Worm (Caenorhabditis elegans) whole organism, L1 larva: ENCODE measurements around the gene T05G5.4.
A peak's percentile ranks its signal among the peaks of the same experiment; 100 is the strongest.

ENCODE experiments used
- C16A3.4 ChIP-seq: fragments of 150-350 bp; optimal IDR thresholded peaks from 2 replicates; lab custom pipeline; 2014; ENCODE audit warnings: missing biosample characterization, missing genetic modification characterization
- F16B12.6 ChIP-seq: fragments of 150-350 bp; optimal IDR thresholded peaks from 2 replicates; lab custom pipeline; 2014; ENCODE audit warnings: missing biosample characterization, missing genetic modification characterization
- alr-1 ChIP-seq: fragments of 200-800 bp; sonication (Bioruptor generic); optimal IDR thresholded peaks from 2 replicates; lab custom pipeline; 2018; ENCODE audit warnings: borderline replicate concordance, mild to moderate bottlenecking, missing genetic modification characterization, missing compliant biosample characterization
- aly-2 ChIP-seq: fragments of 150-350 bp; optimal IDR thresholded peaks from 2 replicates; lab custom pipeline; 2014; ENCODE audit warnings: missing biosample characterization, missing genetic modification characterization
- ceh-63 ChIP-seq: fragments of 200-800 bp; sonication (Bioruptor generic); optimal IDR thresholded peaks from 2 replicates; lab custom pipeline; 2018; ENCODE audit warnings: mild to moderate bottlenecking, missing genetic modification characterization, missing compliant biosample characterization
- ceh-8 ChIP-seq: fragments of 200-800 bp; sonication (Bioruptor generic); optimal IDR thresholded peaks from 2 replicates; lab custom pipeline; 2018; ENCODE audit warnings: mild to moderate bottlenecking, missing genetic modification characterization, moderate library complexity, missing compliant biosample characterization
- dsc-1 ChIP-seq: sonication (generic microtip); optimal IDR thresholded peaks from 2 replicates; lab custom pipeline; 2016; ENCODE audit warnings: mild to moderate bottlenecking, missing genetic modification characterization, missing compliant biosample characterization
- efl-1 ChIP-seq, 4 experiments: fragments of 150-350 bp; optimal IDR thresholded peaks in 3 of 4; peaks in 1 of 4; 1 replicate in 1 of 4; 2 replicates in 3 of 4; lab custom pipeline; 2014; ENCODE audit warnings: missing biosample characterization in 2 of 4, missing genetic modification characterization in 2 of 4, missing genetic modification reagents in 2 of 4
- fkh-10 ChIP-seq: sonication (generic microtip); optimal IDR thresholded peaks from 2 replicates; lab custom pipeline; 2017; ENCODE audit warnings: missing biosample characterization, missing genetic modification reagents, missing genetic modification characterization
- fkh-4 ChIP-seq: sonication (generic microtip); optimal IDR thresholded peaks from 2 replicates; lab custom pipeline; 2016; ENCODE audit warnings: missing compliant biosample characterization, missing genetic modification characterization, borderline replicate concordance
- fos-1 ChIP-seq: fragments of 150-350 bp; optimal IDR thresholded peaks from 2 replicates; lab custom pipeline; 2014; ENCODE audit warnings: missing biosample characterization, missing genetic modification characterization
- grh-1 ChIP-seq: fragments of 200-800 bp; sonication (Bioruptor generic); IDR thresholded peaks from 2 replicates; pipeline ENCODE4 v1.3.6; 2022; ENCODE audit warnings: missing genetic modification reagents, missing genetic modification characterization, missing compliant biosample characterization
- hlh-17 ChIP-seq: fragments of 200-800 bp; sonication (Bioruptor generic); optimal IDR thresholded peaks from 2 replicates; lab custom pipeline; 2018; ENCODE audit warnings: missing genetic modification characterization, mild to moderate bottlenecking, missing compliant biosample characterization, moderate library complexity, borderline replicate concordance
- jun-1 ChIP-seq: fragments of 150-350 bp; optimal IDR thresholded peaks from 2 replicates; lab custom pipeline; 2014; ENCODE audit warnings: missing biosample characterization, missing genetic modification reagents, missing genetic modification characterization
- lin-13 ChIP-seq: fragments of 150-350 bp; optimal IDR thresholded peaks from 2 replicates; lab custom pipeline; 2014; ENCODE audit warnings: missing biosample characterization, missing genetic modification reagents, missing genetic modification characterization
- lin-14 ChIP-seq: fragments of 200-800 bp; sonication (Bioruptor generic); optimal IDR thresholded peaks from 2 replicates; lab custom pipeline; 2018; ENCODE audit warnings: mild to moderate bottlenecking, missing genetic modification characterization, moderate library complexity, missing compliant biosample characterization
- lin-35 ChIP-seq, 2 experiments: fragments of 150-350 bp; optimal IDR thresholded peaks; 2 replicates each; lab custom pipeline; 2014; ENCODE audit warnings: missing biosample characterization in 2 of 2, missing genetic modification characterization in 2 of 2, missing genetic modification reagents in 2 of 2
- mab-9 ChIP-seq: fragments of 200-800 bp; sonication (Bioruptor generic); IDR thresholded peaks from 2 replicates; pipeline ENCODE4 v1.3.6; 2022; ENCODE audit warnings: missing genetic modification reagents, missing genetic modification characterization, missing compliant biosample characterization
- nhr-19 ChIP-seq: fragments of 200-800 bp; sonication (Bioruptor generic); conservative IDR thresholded peaks from 2 replicates; pipeline ENCODE4 v1.3.6; 2022; ENCODE audit warnings: missing genetic modification characterization, missing compliant biosample characterization
- nhr-47 ChIP-seq: sonication (generic microtip); optimal IDR thresholded peaks from 2 replicates; lab custom pipeline; 2016; ENCODE audit warnings: mild to moderate bottlenecking, missing genetic modification characterization, moderate library complexity, missing compliant biosample characterization
- nhr-71 ChIP-seq: sonication (generic microtip); optimal IDR thresholded peaks from 2 replicates; lab custom pipeline; 2016; ENCODE audit warnings: mild to moderate bottlenecking, missing genetic modification characterization, moderate library complexity, missing compliant biosample characterization
- nhr-84 ChIP-seq: sonication (generic microtip); optimal IDR thresholded peaks from 2 replicates; lab custom pipeline; 2017; ENCODE audit warnings: missing biosample characterization, missing genetic modification characterization
- nhr-85 ChIP-seq: sonication (generic microtip); peaks from one replicate; lab custom pipeline; 2016; ENCODE audit warnings: missing genetic modification characterization, inconsistent platforms, missing compliant biosample characterization
- nhr-90 ChIP-seq: sonication (generic microtip); optimal IDR thresholded peaks from 2 replicates; lab custom pipeline; 2016; ENCODE audit warnings: mild to moderate bottlenecking, missing genetic modification characterization, missing compliant biosample characterization; ENCODE audit not compliant: poor library complexity
- pag-3 ChIP-seq: sonication (generic microtip); optimal IDR thresholded peaks from 2 replicates; lab custom pipeline; 2017; ENCODE audit warnings: missing genetic modification characterization, mild to moderate bottlenecking, missing compliant biosample characterization, antibody characterized with exemption, borderline replicate concordance; ENCODE audit not compliant: insufficient read depth
- pax-3 ChIP-seq: fragments of 200-800 bp; sonication (Bioruptor generic); optimal IDR thresholded peaks from 2 replicates; lab custom pipeline; 2018; ENCODE audit warnings: mild to moderate bottlenecking, missing genetic modification characterization, moderate library complexity, missing compliant biosample characterization
- snu-23 ChIP-seq: sonication (generic microtip); optimal IDR thresholded peaks from 2 replicates; lab custom pipeline; 2016; ENCODE audit warnings: missing genetic modification characterization, missing compliant biosample characterization
- sup-37 ChIP-seq: fragments of 200-800 bp; sonication (Bioruptor generic); optimal IDR thresholded peaks from 2 replicates; lab custom pipeline; 2018; ENCODE audit warnings: mild to moderate bottlenecking, missing genetic modification characterization, missing compliant biosample characterization
- swsn-7 ChIP-seq: sonication (generic microtip); optimal IDR thresholded peaks from 2 replicates; lab custom pipeline; 2016; ENCODE audit warnings: missing genetic modification characterization, missing compliant biosample characterization
- tbx-2 ChIP-seq: sonication (generic microtip); optimal IDR thresholded peaks from 2 replicates; lab custom pipeline; 2016; ENCODE audit warnings: missing genetic modification characterization, missing compliant biosample characterization
- unc-30 ChIP-seq: sonication (generic microtip); optimal IDR thresholded peaks from 2 replicates; lab custom pipeline; 2017; ENCODE audit warnings: missing biosample characterization, missing genetic modification characterization
- unc-98 ChIP-seq: fragments of 200-800 bp; sonication (Bioruptor generic); IDR thresholded peaks from 2 replicates; pipeline ENCODE4 v1.3.6; 2022; ENCODE audit warnings: missing genetic modification characterization, missing compliant biosample characterization
- vab-15 ChIP-seq: sonication (generic microtip); optimal IDR thresholded peaks from 2 replicates; lab custom pipeline; 2017; ENCODE audit warnings: missing genotype, mild to moderate bottlenecking, missing genetic modification characterization, missing compliant biosample characterization
- zag-1 ChIP-seq: fragments of 150-350 bp; optimal IDR thresholded peaks from 2 replicates; lab custom pipeline; 2014; ENCODE audit warnings: missing biosample characterization, missing genetic modification characterization
- zip-4 ChIP-seq: fragments of 200-800 bp; sonication (Bioruptor generic); optimal IDR thresholded peaks from 2 replicates; lab custom pipeline; 2018; ENCODE audit warnings: mild to moderate bottlenecking, missing genetic modification characterization, moderate library complexity, missing compliant biosample characterization
- ztf-11 ChIP-seq, 2 experiments: sonication (generic microtip); optimal IDR thresholded peaks; 2 replicates each; lab custom pipeline; 2016 to 2017; ENCODE audit warnings: missing genetic modification characterization in 2 of 2, missing biosample characterization in 1 of 2, missing compliant biosample characterization in 1 of 2
- ztf-4 ChIP-seq: fragments of 150-350 bp; optimal IDR thresholded peaks from 2 replicates; lab custom pipeline; 2014; ENCODE audit warnings: missing biosample characterization, missing genetic modification characterization

Gene T05G5.4

ce11 chrIII:9780665-9781304 is 32.1 kb downstream of the T05G5.4 start, which contains the start of gene vha-1 (continued):
- no peak for TF ChIP-seq pag-3 (tag; lab: Kevin White, UChicago)
- TF ChIP-seq swsn-7: peak; percentile 73
- peak; percentile 78 for TF ChIP-seq nhr-47 (tag; lab: Kevin White, UChicago)
- TF ChIP-seq unc-98 (GFP tag; lab: Robert Waterston, UW): no peak
- TF ChIP-seq fkh-4 (tag; lab: Kevin White, UChicago): no peak
- peak; percentile 66 for TF ChIP-seq jun-1 (tag; lab: Kevin White, UChicago)

ce11 chrIII:9782011-9782436 is 33.3 kb downstream of the T05G5.4 start, which contains the start of gene vha-2:
Gene vha-2, plus strand, starts transcription at chrIII:9782164.
- TF ChIP-seq nhr-85 (peak; percentile 80), tbx-2 (tag; lab: Kevin White, UChicago) (no peak), pag-3 (tag; lab: Kevin White, UChicago) (no peak), zag-1 (tag; lab: Kevin White, UChicago) (no peak), ztf-11 (tag; optimal IDR thresholded peaks at IDR 0.05; lab: Kevin White, UChicago) (no peak), ztf-4 (tag; lab: Kevin White, UChicago) (no peak), zip-4 (no peak), ceh-63 (GFP tag; lab: Kevin White, UChicago) (peak; percentile 8), lin-14 (GFP tag; lab: Kevin White, UChicago) (no peak), snu-23 (no peak), alr-1 (tag; lab: Kevin White, UChicago) (peak; percentile 93), fkh-10 (GFP tag; lab: Kevin White, UChicago) (no peak), lin-35 (GFP tag; optimal IDR thresholded peaks at IDR 0.05; lab: Kevin White, UChicago) (peak in 1 of 2 experiments; percentile 13), aly-2 (tag; lab: Kevin White, UChicago) (peak; percentile 60), hlh-17 (GFP tag; lab: Kevin White, UChicago) (no peak), pax-3 (tag; lab: Kevin White, UChicago) (no peak), vab-15 (tag; lab: Kevin White, UChicago) (no peak), sup-37 (GFP tag; lab: Kevin White, UChicago) (no peak), ceh-8 (no peak), F16B12.6 (no peak), nhr-84 (tag; lab: Kevin White, UChicago) (no peak), nhr-71 (peak; percentile 32), nhr-47 (tag; lab: Kevin White, UChicago) (no peak), C16A3.4 (tag; lab: Kevin White, UChicago) (no peak), fos-1 (tag; lab: Kevin White, UChicago) (no peak), lin-13 (GFP tag; lab: Kevin White, UChicago) (no peak), dsc-1 (tag; lab: Kevin White, UChicago) (no peak), unc-30 (tag; lab: Kevin White, UChicago) (no peak), mab-9 (GFP tag; lab: Robert Waterston, UW) (no peak), grh-1 (GFP tag; lab: Robert Waterston, UW) (0 out of 2 replicates have a peak, but pooled peaks have one; percentile 10), nhr-90 (tag; lab: Kevin White, UChicago) (no peak)

- TF ChIP-seq efl-1 (optimal IDR thresholded peaks at IDR 0.05; lab: Kevin White, UChicago) (no peak), efl-1 (GFP tag; optimal IDR thresholded peaks at IDR 0.05 in 1 of 2; lab: Kevin White, UChicago) (peak in 1 of 2 experiments; percentile 93), nhr-19 (GFP tag; lab: Robert Waterston, UW) (no peak)
- TF ChIP-seq, all 84 proteins: peak for 1
Observed at ce11 chrIII:9782483-9783081, 33.8 kb downstream of the T05G5.4 start, which contains the start of gene R10E11.6. Gene R10E11.6, plus strand, starts transcription at chrIII:9783006.
